Worm (Caenorhabditis elegans) whole organism, mixed stage, embryonic: ENCODE data around the gene sdz-38.

Experiments used
- M03D4.4 ChIP-seq: sonication (generic microtip); optimal IDR thresholded peaks from 2 replicates; lab custom pipeline; 2017; ENCODE audit warnings: mild to moderate bottlenecking, missing genetic modification characterization, missing compliant biosample characterization
- ceh-39 ChIP-seq: fragments of 150-350 bp; optimal IDR thresholded peaks from 2 replicates; lab custom pipeline; 2014; ENCODE audit warnings: missing biosample characterization, missing genetic modification characterization
- ceh-43 ChIP-seq: fragments of 200-800 bp; sonication (Bioruptor generic); optimal IDR thresholded peaks from 2 replicates; lab custom pipeline; 2018; ENCODE audit warnings: mild to moderate bottlenecking, missing genetic modification characterization, moderate library complexity, missing compliant biosample characterization
- ceh-83 ChIP-seq: fragments of 200-800 bp; sonication (Bioruptor generic); optimal IDR thresholded peaks from 2 replicates; lab custom pipeline; 2018; ENCODE audit warnings: mild to moderate bottlenecking, missing genetic modification characterization, missing compliant biosample characterization
- ces-1 ChIP-seq: fragments of 150-350 bp; optimal IDR thresholded peaks from 2 replicates; lab custom pipeline; 2014; ENCODE audit warnings: missing biosample characterization, missing genetic modification reagents, missing genetic modification characterization
- cnd-1 ChIP-seq: fragments of 200-800 bp; sonication (Bioruptor generic); optimal IDR thresholded peaks from 2 replicates; lab custom pipeline; 2018; ENCODE audit warnings: mild to moderate bottlenecking, missing genetic modification characterization, missing compliant biosample characterization
- drap-1 ChIP-seq: fragments of 200-800 bp; sonication (Bioruptor generic); optimal IDR thresholded peaks from 3 replicates; lab custom pipeline; 2018; ENCODE audit warnings: mild to moderate bottlenecking, missing genetic modification characterization, missing compliant biosample characterization
- elt-3 ChIP-seq: fragments of 150-350 bp; optimal IDR thresholded peaks from 2 replicates; lab custom pipeline; 2014; ENCODE audit warnings: missing biosample characterization, missing genetic modification characterization
- flh-1 ChIP-seq: fragments of 200-800 bp; sonication (Bioruptor generic); optimal IDR thresholded peaks from 2 replicates; lab custom pipeline; 2018; ENCODE audit warnings: mild to moderate bottlenecking, missing genetic modification characterization, moderate library complexity, missing compliant biosample characterization
- ham-2 ChIP-seq: fragments of 200-800 bp; sonication (Bioruptor generic); optimal IDR thresholded peaks from 2 replicates; lab custom pipeline; 2018; ENCODE audit warnings: mild to moderate bottlenecking, missing genetic modification characterization, missing compliant biosample characterization
- hlh-1 ChIP-seq: fragments of 150-350 bp; optimal IDR thresholded peaks from 2 replicates; lab custom pipeline; 2014; ENCODE audit warnings: missing biosample characterization, missing genetic modification reagents, missing genetic modification characterization
- lin-13 ChIP-seq: fragments of 150-350 bp; optimal IDR thresholded peaks from 2 replicates; lab custom pipeline; 2014; ENCODE audit warnings: missing biosample characterization, missing genetic modification characterization
- lin-32 ChIP-seq: fragments of 200-800 bp; sonication (Bioruptor generic); optimal IDR thresholded peaks from 2 replicates; lab custom pipeline; 2018; ENCODE audit warnings: mild to moderate bottlenecking, missing genetic modification characterization, missing compliant biosample characterization
- lsy-2 ChIP-seq: fragments of 150-350 bp; optimal IDR thresholded peaks from 2 replicates; lab custom pipeline; 2014; ENCODE audit warnings: missing biosample characterization, missing genetic modification characterization
- mab-5 ChIP-seq: fragments of 150-350 bp; optimal IDR thresholded peaks from 2 replicates; lab custom pipeline; 2014; ENCODE audit warnings: missing biosample characterization, missing genetic modification characterization
- mls-2 ChIP-seq: sonication (generic microtip); optimal IDR thresholded peaks from 2 replicates; lab custom pipeline; 2016; ENCODE audit warnings: mild to moderate bottlenecking, missing genetic modification characterization, moderate library complexity, missing compliant biosample characterization
- nhr-12 ChIP-seq: fragments of 150-350 bp; optimal IDR thresholded peaks from 2 replicates; lab custom pipeline; 2014; ENCODE audit warnings: missing biosample characterization, missing genetic modification characterization
- nhr-2 ChIP-seq: fragments of 150-350 bp; optimal IDR thresholded peaks from 2 replicates; lab custom pipeline; 2014; ENCODE audit warnings: missing biosample characterization, missing genetic modification characterization
- nhr-237 ChIP-seq: fragments of 150-350 bp; optimal IDR thresholded peaks from 2 replicates; lab custom pipeline; 2014; ENCODE audit warnings: missing biosample characterization, missing genetic modification characterization
- nhr-28 ChIP-seq: fragments of 150-350 bp; optimal IDR thresholded peaks from 2 replicates; lab custom pipeline; 2014; ENCODE audit warnings: missing biosample characterization, missing genetic modification characterization
- nhr-76 ChIP-seq: sonication (generic microtip); optimal IDR thresholded peaks from 2 replicates; lab custom pipeline; 2017; ENCODE audit warnings: missing biosample characterization, missing genetic modification characterization
- pha-4 ChIP-seq: fragments of 150-350 bp; optimal IDR thresholded peaks from 2 replicates; lab custom pipeline; 2018; ENCODE audit warnings: missing biosample characterization, missing genetic modification reagents, missing genetic modification characterization
- sem-2 ChIP-seq: fragments of 200-800 bp; sonication (Bioruptor generic); optimal IDR thresholded peaks from 2 replicates; lab custom pipeline; 2018; ENCODE audit warnings: mild to moderate bottlenecking, missing genetic modification characterization, missing compliant biosample characterization
- sptf-1 ChIP-seq: sonication (generic microtip); optimal IDR thresholded peaks from 2 replicates; lab custom pipeline; 2017; ENCODE audit warnings: mild to moderate bottlenecking, missing genetic modification characterization, moderate library complexity, missing compliant biosample characterization
- unc-120 ChIP-seq: sonication (generic microtip); optimal IDR thresholded peaks from 2 replicates; lab custom pipeline; 2017; ENCODE audit warnings: missing genetic modification characterization, missing compliant biosample characterization; ENCODE audit not compliant: poor library complexity, severe bottlenecking
- unc-39 ChIP-seq: fragments of 150-350 bp; optimal IDR thresholded peaks from 2 replicates; lab custom pipeline; 2014; ENCODE audit warnings: missing biosample characterization, missing genetic modification characterization
- unc-62 ChIP-seq: fragments of 150-350 bp; optimal IDR thresholded peaks from 2 replicates; lab custom pipeline; 2014; ENCODE audit warnings: missing biosample characterization, missing genetic modification reagents, missing genetic modification characterization
- zip-8 ChIP-seq: fragments of 150-350 bp; optimal IDR thresholded peaks from 2 replicates; lab custom pipeline; 2014; ENCODE audit warnings: missing biosample characterization, missing genetic modification characterization
- ztf-11 ChIP-seq: fragments of 150-350 bp; optimal IDR thresholded peaks from 2 replicates; lab custom pipeline; 2014; ENCODE audit warnings: missing biosample characterization, missing genetic modification characterization

sdz-38 gene

ce11 chrII:9965325-9965724 is 16.3 kb downstream of the sdz-38 start:
- TF ChIP-seq unc-62 (no peak), lsy-2 (tag; lab: Kevin White, UChicago) (no peak)
- TF ChIP-seq, all 35 proteins: peak for 0

- TF ChIP-seq unc-120 (no peak), ces-1 (GFP tag; lab: Kevin White, UChicago) (no peak), ceh-83 (no peak)
- TF ChIP-seq, all 35 proteins: peak for 0
These were observed 17.9 kb downstream of the sdz-38 start for ce11 chrII:9963808-9964207.

ce11 chrII:9960127-9960526 is 21.5 kb downstream of the sdz-38 start:
- no peak for TF ChIP-seq ceh-43 (GFP tag; lab: Kevin White, UChicago)
- no peak for TF ChIP-seq unc-120
- no peak for TF ChIP-seq lsy-2 (tag; lab: Kevin White, UChicago)
- TF ChIP-seq zip-8, result no peak
- no peak for TF ChIP-seq nhr-12 (tag; lab: Kevin White, UChicago)
- no peak for TF ChIP-seq ceh-39 (tag; lab: Kevin White, UChicago)
- TF ChIP-seq pha-4 (tag; lab: Kevin White, UChicago), result no peak
- TF ChIP-seq elt-3 (tag; lab: Kevin White, UChicago), result no peak
- TF ChIP-seq flh-1 (GFP tag; lab: Kevin White, UChicago), result no peak
- no peak for TF ChIP-seq unc-39 (tag; lab: Kevin White, UChicago)
- no peak for TF ChIP-seq mab-5 (tag; lab: Kevin White, UChicago)
- no peak for TF ChIP-seq hlh-1 (tag; lab: Kevin White, UChicago)
- TF ChIP-seq lin-32 (GFP tag; lab: Kevin White, UChicago), result no peak
- no peak for TF ChIP-seq drap-1 (GFP tag; lab: Kevin White, UChicago)
- TF ChIP-seq nhr-2, result no peak
- TF ChIP-seq M03D4.4, result no peak
- no peak for TF ChIP-seq ces-1 (GFP tag; lab: Kevin White, UChicago)

- TF ChIP-seq ceh-43 (GFP tag; lab: Kevin White, UChicago), result no peak
- peak; percentile 51 for TF ChIP-seq ces-1 (GFP tag; lab: Kevin White, UChicago)
- no peak for TF ChIP-seq ztf-11
- no peak for TF ChIP-seq lin-13 (tag; lab: Kevin White, UChicago)
- TF ChIP-seq sem-2 (GFP tag; lab: Kevin White, UChicago), result no peak
- TF ChIP-seq mls-2 (tag; lab: Kevin White, UChicago), result no peak
- no peak for TF ChIP-seq nhr-2
These were observed 25.5 kb downstream of the sdz-38 start for ce11 chrII:9956116-9956515.

- no peak for TF ChIP-seq unc-39 (tag; lab: Kevin White, UChicago)
- no peak for TF ChIP-seq ztf-11
- no peak for TF ChIP-seq nhr-237 (tag; lab: Kevin White, UChicago)
- TF ChIP-seq M03D4.4, result no peak
- TF ChIP-seq mab-5 (tag; lab: Kevin White, UChicago), result no peak
- no peak for TF ChIP-seq ham-2 (GFP tag; lab: Kevin White, UChicago)
- TF ChIP-seq nhr-28 (tag; lab: Kevin White, UChicago), result no peak
- TF ChIP-seq lin-13 (tag; lab: Kevin White, UChicago), result no peak
- TF ChIP-seq ceh-39 (tag; lab: Kevin White, UChicago), result no peak
- TF ChIP-seq, all 35 proteins: peak for 0
These were observed 26.8 kb downstream of the sdz-38 start, which contains the start of gene egl-43 for ce11 chrII:9954885-9955284. TSS of gene egl-43 (plus strand) at chrII:9955185.

- no peak for TF ChIP-seq sem-2 (GFP tag; lab: Kevin White, UChicago)
- no peak for TF ChIP-seq ceh-43 (GFP tag; lab: Kevin White, UChicago)
- TF ChIP-seq pha-4 (tag; lab: Kevin White, UChicago), result no peak
- TF ChIP-seq nhr-76, result no peak
- no peak for TF ChIP-seq sptf-1
- no peak for TF ChIP-seq unc-120
- no peak for TF ChIP-seq ces-1 (GFP tag; lab: Kevin White, UChicago)
- TF ChIP-seq lsy-2 (tag; lab: Kevin White, UChicago), result no peak
- TF ChIP-seq drap-1 (GFP tag; lab: Kevin White, UChicago), result no peak
- no peak for TF ChIP-seq cnd-1 (tag; lab: Kevin White, UChicago)
- no peak for TF ChIP-seq nhr-12 (tag; lab: Kevin White, UChicago)
- TF ChIP-seq, all 35 proteins: peak for 0
These were observed 29.8 kb downstream of the sdz-38 start for ce11 chrII:9951846-9952245.
